Fruit fly (Drosophila melanogaster) Kc167 (cell line): Measurements from ENCODE around the gene Atf3.

ENCODE experiments used
- Myc ChIP-seq: fragments of >200 bp; optimal IDR thresholded peaks from 2 replicates; lab custom pipeline; 2017; ENCODE audit warnings: missing external identifiers
- Sin3A ChIP-seq: fragments of >200 bp; optimal IDR thresholded peaks from 2 replicates; lab custom pipeline; 2018; ENCODE audit warnings: missing external identifiers
- h ChIP-seq: fragments of >200 bp; optimal IDR thresholded peaks from 3 replicates; lab custom pipeline; 2018; ENCODE audit warnings: missing external identifiers
- insv ChIP-seq: fragments of >200 bp; optimal IDR thresholded peaks from 3 replicates; lab custom pipeline; 2018; ENCODE audit warnings: missing external identifiers
- psq ChIP-seq: fragments of >200 bp; optimal IDR thresholded peaks from 2 replicates; lab custom pipeline; 2017; ENCODE audit warnings: missing external identifiers
- ttk ChIP-seq: sonication (Bioruptor generic); optimal IDR thresholded peaks from 2 replicates; lab custom pipeline; 2017; ENCODE audit warnings: missing external identifiers

dm6 chrX:1272848-1273247 lies 2.2 kb downstream of the Atf3 start:
- no peak for TF ChIP-seq h (lab: Kevin White, UChicago)
- no peak for TF ChIP-seq psq (lab: Kevin White, UChicago)
- no peak for TF ChIP-seq Sin3A (lab: Kevin White, UChicago)
- no peak for TF ChIP-seq Myc (lab: Kevin White, UChicago)
- no peak for TF ChIP-seq insv (lab: Kevin White, UChicago)
- no peak for TF ChIP-seq ttk
